Worm (Caenorhabditis elegans) whole organism, late embryonic: ENCODE data around the gene C43F9.5.

ENCODE experiments used
- F13H6.1 ChIP-seq: sonication (generic microtip); optimal IDR thresholded peaks from 2 replicates; lab custom pipeline; 2016; ENCODE audit warnings: missing genetic modification characterization, missing compliant biosample characterization
- ceh-22 ChIP-seq: sonication (generic microtip); optimal IDR thresholded peaks from 2 replicates; lab custom pipeline; 2017; ENCODE audit warnings: missing biosample characterization, missing genetic modification characterization
- ets-4 ChIP-seq: sonication (generic microtip); optimal IDR thresholded peaks from 2 replicates; lab custom pipeline; 2016; ENCODE audit warnings: missing genetic modification characterization, missing compliant biosample characterization
- madf-2 ChIP-seq: sonication (generic microtip); optimal IDR thresholded peaks from 2 replicates; lab custom pipeline; 2017; ENCODE audit warnings: missing genetic modification characterization, missing compliant biosample characterization
- nhr-11 ChIP-seq: fragments of 150-350 bp; optimal IDR thresholded peaks from 2 replicates; lab custom pipeline; 2014; ENCODE audit warnings: missing biosample characterization, missing genetic modification characterization
- rnt-1 ChIP-seq: sonication (generic microtip); optimal IDR thresholded peaks from 2 replicates; lab custom pipeline; 2016; ENCODE audit warnings: missing genetic modification characterization, missing compliant biosample characterization
- sox-2 ChIP-seq: fragments of 200-800 bp; sonication (Bioruptor generic); IDR thresholded peaks from 2 replicates; pipeline ENCODE4 v1.3.6; 2022; ENCODE audit warnings: missing genetic modification reagents, missing genetic modification characterization, missing compliant biosample characterization
- tbx-7 ChIP-seq: sonication (generic microtip); optimal IDR thresholded peaks from 2 replicates; lab custom pipeline; 2016; ENCODE audit warnings: missing genotype, missing genetic modification characterization, missing compliant biosample characterization
- unc-3 ChIP-seq, 2 experiments: fragments of 200-800 bp in 1 of 2; sonication (Bioruptor generic) in 1 of 2; sonication (generic microtip) in 1 of 2; conservative IDR thresholded peaks in 1 of 2; optimal IDR thresholded peaks in 1 of 2; 2 replicates each; pipeline versions ENCODE4 v1.3.6 to Lab custom; 2016 to 2022; ENCODE audit warnings: missing compliant biosample characterization in 2 of 2, missing genetic modification characterization in 2 of 2, missing genetic modification reagents in 1 of 2

- no peak for TF ChIP-seq F13H6.1
- no peak for TF ChIP-seq sox-2 (GFP tag; lab: Robert Waterston, UW)
- TF ChIP-seq unc-3 (GFP tag; conservative IDR thresholded peaks at IDR 0.05; lab: Robert Waterston, UW): no peak
- no peak for TF ChIP-seq unc-3 (tag; optimal IDR thresholded peaks at IDR 0.05; lab: Kevin White, UChicago)
- TF ChIP-seq tbx-7: no peak
- TF ChIP-seq ceh-22 (tag; lab: Kevin White, UChicago): no peak
- no peak for TF ChIP-seq madf-2 (tag; lab: Kevin White, UChicago)
- no peak for TF ChIP-seq rnt-1 (tag; lab: Kevin White, UChicago)
- TF ChIP-seq nhr-11: no peak
- TF ChIP-seq ets-4 (tag; lab: Kevin White, UChicago): no peak
Measured at ce11 chrIV:10612281-10612680, 21.7 kb upstream of the C43F9.5 start.
